Fruit fly (Drosophila melanogaster) whole organism, embryonic: ENCODE results near the gene CG42324.

ENCODE experiments used
- Antp ChIP-seq: fragments of 200-800 bp; sonication (Bioruptor generic); optimal IDR thresholded peaks from 3 replicates; lab custom pipeline; 2016; ENCODE audit warnings: missing biosample characterization, missing genetic modification characterization
- Bgb ChIP-seq: fragments of 200-800 bp; sonication (Bioruptor generic); IDR thresholded peaks from 2 replicates; pipeline ENCODE4 v1.3.6; 2022; ENCODE audit warnings: missing biosample characterization, missing genetic modification characterization; ENCODE audit not compliant: partially characterized antibody
- C15 ChIP-seq: fragments of 200-800 bp; sonication (Bioruptor generic); IDR thresholded peaks from 3 replicates; pipeline ENCODE4 v1.3.6; 2022; ENCODE audit warnings: missing biosample characterization, missing genetic modification characterization
- CG11398 ChIP-seq: fragments of 200-800 bp; sonication (Bioruptor generic); optimal IDR thresholded peaks from 2 replicates; lab custom pipeline; 2016; ENCODE audit warnings: missing biosample characterization, missing genetic modification characterization
- CG11696 ChIP-seq: fragments of 200-800 bp; sonication (Bioruptor generic); IDR thresholded peaks from 2 replicates; pipeline ENCODE4 v1.3.6; 2022; ENCODE audit warnings: missing biosample characterization, missing genetic modification characterization
- CG12299 ChIP-seq: fragments of 200-800 bp; sonication (Bioruptor generic); optimal IDR thresholded peaks from 2 replicates; lab custom pipeline; 2018; ENCODE audit warnings: missing biosample characterization, mild to moderate bottlenecking, missing genetic modification characterization
- CG1233 ChIP-seq: fragments of 200-800 bp; sonication (Bioruptor generic); optimal IDR thresholded peaks from 4 replicates; lab custom pipeline; 2018; ENCODE audit warnings: missing biosample characterization, mild to moderate bottlenecking, missing genetic modification characterization
- CG13123 ChIP-seq: fragments of 200-800 bp; sonication (Bioruptor generic); optimal IDR thresholded peaks from 2 replicates; lab custom pipeline; 2016; ENCODE audit warnings: missing biosample characterization, missing genetic modification characterization
- CG13624 ChIP-seq: fragments of 200-800 bp; sonication (Bioruptor generic); optimal IDR thresholded peaks from 2 replicates; lab custom pipeline; 2016; ENCODE audit warnings: missing biosample characterization, missing genetic modification characterization
- CG13894 ChIP-seq: fragments of 200-800 bp; sonication (Bioruptor generic); optimal IDR thresholded peaks from 3 replicates; lab custom pipeline; 2018; ENCODE audit warnings: missing biosample characterization, mild to moderate bottlenecking, missing genetic modification characterization, moderate library complexity
- CG14965 ChIP-seq: fragments of 200-800 bp; sonication (Bioruptor generic); optimal IDR thresholded peaks from 2 replicates; lab custom pipeline; 2016; ENCODE audit warnings: missing biosample characterization, missing genetic modification characterization, borderline replicate concordance
- CG15073 ChIP-seq: fragments of 200-800 bp; sonication (Bioruptor generic); optimal IDR thresholded peaks from 2 replicates; lab custom pipeline; 2016; ENCODE audit warnings: missing biosample characterization, missing genetic modification characterization
- CG15269 ChIP-seq: fragments of 200-800 bp; sonication (Bioruptor generic); optimal IDR thresholded peaks from 2 replicates; lab custom pipeline; 2018; ENCODE audit warnings: missing biosample characterization, mild to moderate bottlenecking, missing genetic modification characterization, moderate library complexity
- CG1603 ChIP-seq: fragments of 200-800 bp; sonication (Bioruptor generic); optimal IDR thresholded peaks from 2 replicates; lab custom pipeline; 2019; ENCODE audit warnings: missing biosample characterization, mild to moderate bottlenecking, missing genetic modification characterization, moderate library complexity
- CG16779 ChIP-seq: fragments of 200-800 bp; sonication (Bioruptor generic); IDR thresholded peaks from 2 replicates; pipeline ENCODE4 v1.3.6; 2022; ENCODE audit warnings: missing biosample characterization, missing genetic modification characterization
- CG2199 ChIP-seq: fragments of 200-800 bp; sonication (Bioruptor generic); IDR thresholded peaks from 3 replicates; pipeline ENCODE4 v1.3.6; 2022; ENCODE audit warnings: missing biosample characterization, missing genetic modification characterization
- CG2202 ChIP-seq: fragments of 200-800 bp; sonication (Bioruptor generic); optimal IDR thresholded peaks from 2 replicates; lab custom pipeline; 2018; ENCODE audit warnings: missing biosample characterization, mild to moderate bottlenecking, missing genetic modification characterization
- CG34422 ChIP-seq: fragments of 200-800 bp; sonication (Bioruptor generic); IDR thresholded peaks from 3 replicates; pipeline ENCODE4 v1.3.6; 2022; ENCODE audit warnings: missing biosample characterization, missing genetic modification characterization
- CG4282 ChIP-seq: fragments of 200-800 bp; sonication (Bioruptor generic); optimal IDR thresholded peaks from 2 replicates; lab custom pipeline; 2016; ENCODE audit warnings: missing biosample characterization, missing genetic modification characterization
- CG4617 ChIP-seq: fragments of 200-800 bp; sonication (Bioruptor generic); optimal IDR thresholded peaks from 3 replicates; lab custom pipeline; 2016; ENCODE audit warnings: missing biosample characterization, missing genetic modification characterization, borderline replicate concordance
- CG6765 ChIP-seq: fragments of 200-800 bp; sonication (Bioruptor generic); optimal IDR thresholded peaks from 3 replicates; lab custom pipeline; 2017; ENCODE audit warnings: missing biosample characterization, mild to moderate bottlenecking, missing genetic modification characterization
- CHES-1-like ChIP-seq: fragments of 200-800 bp; sonication (Bioruptor generic); optimal IDR thresholded peaks from 2 replicates; lab custom pipeline; 2016; ENCODE audit warnings: missing biosample characterization, missing genetic modification characterization
- D ChIP-seq, 2 experiments: fragments of 200-800 bp in 1 of 2; fragments of >200 bp in 1 of 2; sonication (Bioruptor generic) in 1 of 2; optimal IDR thresholded peaks; 2 replicates in 1 of 2; 3 replicates in 1 of 2; lab custom pipeline; 2017; ENCODE audit warnings: mild to moderate bottlenecking in 1 of 2, missing biosample characterization in 1 of 2, missing genetic modification characterization in 1 of 2, missing genetic modification reagents in 1 of 2
- Dip3 ChIP-seq: fragments of 200-800 bp; sonication (Bioruptor generic); optimal IDR thresholded peaks from 3 replicates; lab custom pipeline; 2016; ENCODE audit warnings: missing biosample characterization, missing genetic modification characterization
- H15 ChIP-seq: fragments of 200-800 bp; sonication (Bioruptor generic); IDR thresholded peaks from 3 replicates; pipeline ENCODE4 v1.3.6; 2022; ENCODE audit warnings: missing biosample characterization, missing genetic modification characterization
- HLH4C ChIP-seq: fragments of 200-800 bp; sonication (Bioruptor generic); IDR thresholded peaks from 3 replicates; pipeline ENCODE4 v1.3.6; 2022; ENCODE audit warnings: missing biosample characterization, missing genetic modification characterization; ENCODE audit not compliant: partially characterized antibody
- HLHmδ ChIP-seq: fragments of 200-800 bp; sonication (Bioruptor generic); optimal IDR thresholded peaks from 2 replicates; lab custom pipeline; 2018; ENCODE audit warnings: missing biosample characterization, mild to moderate bottlenecking, missing genetic modification characterization, moderate library complexity
- Hr78 ChIP-seq, 2 experiments: fragments of 200-800 bp in 1 of 2; fragments of >200 bp in 1 of 2; sonication (Bioruptor generic) in 1 of 2; optimal IDR thresholded peaks; 2 replicates each; lab custom pipeline; 2017 to 2019; ENCODE audit warnings: missing biosample characterization in 2 of 2, missing genetic modification characterization in 2 of 2, mild to moderate bottlenecking in 1 of 2, moderate library complexity in 1 of 2
- Max ChIP-seq: fragments of 200-800 bp; sonication (Bioruptor generic); optimal IDR thresholded peaks from 2 replicates; lab custom pipeline; 2016; ENCODE audit warnings: missing biosample characterization, mild to moderate bottlenecking, missing genetic modification characterization
- Med ChIP-seq: fragments of 200-800 bp; sonication (Bioruptor generic); peaks from one replicate; lab custom pipeline; 2016; ENCODE audit warnings: missing biosample characterization, missing genetic modification characterization, mild to moderate bottlenecking, inconsistent platforms, moderate library complexity
- Oaz ChIP-seq: fragments of 200-800 bp; sonication (Bioruptor generic); IDR thresholded peaks from 2 replicates; pipeline ENCODE4 v1.3.6; 2022; ENCODE audit warnings: missing biosample characterization, missing genetic modification characterization
- bab2 ChIP-seq: fragments of 200-800 bp; sonication (Bioruptor generic); optimal IDR thresholded peaks from 2 replicates; lab custom pipeline; 2016; ENCODE audit warnings: missing biosample characterization, missing genetic modification characterization
- dan ChIP-seq: fragments of 200-800 bp; sonication (Bioruptor generic); IDR thresholded peaks from 2 replicates; pipeline ENCODE4 v1.3.6; 2022; ENCODE audit warnings: missing biosample characterization, missing genetic modification characterization
- dati ChIP-seq: fragments of 200-800 bp; sonication (Bioruptor generic); IDR thresholded peaks from 2 replicates; pipeline ENCODE4 v1.3.6; 2022; ENCODE audit warnings: missing biosample characterization, missing genetic modification characterization
- dysf ChIP-seq: fragments of 200-800 bp; sonication (Bioruptor generic); IDR thresholded peaks from 3 replicates; pipeline ENCODE4 v1.3.6; 2022; ENCODE audit warnings: missing biosample characterization, missing genetic modification characterization
- eyg ChIP-seq: fragments of 200-800 bp; sonication (Bioruptor generic); optimal IDR thresholded peaks from 3 replicates; lab custom pipeline; 2016; ENCODE audit warnings: missing biosample characterization, missing genetic modification characterization
- gsb-n ChIP-seq: fragments of 200-800 bp; sonication (Bioruptor generic); optimal IDR thresholded peaks from 3 replicates; lab custom pipeline; 2018; ENCODE audit warnings: missing biosample characterization, mild to moderate bottlenecking, missing genetic modification characterization
- hkb ChIP-seq, 2 experiments: fragments of 200-800 bp in 1 of 2; fragments of >200 bp in 1 of 2; sonication (Bioruptor generic) in 1 of 2; IDR thresholded peaks in 1 of 2; optimal IDR thresholded peaks in 1 of 2; 2 replicates each; pipeline versions ENCODE4 v1.3.6 to Lab custom; 2017 to 2022; ENCODE audit warnings: missing biosample characterization in 1 of 2, missing genetic modification characterization in 1 of 2
- hth ChIP-seq: fragments of >200 bp; optimal IDR thresholded peaks from 2 replicates; lab custom pipeline; 2017; ENCODE audit warnings: inconsistent platforms
- nerfin-2 ChIP-seq: fragments of 200-800 bp; sonication (Bioruptor generic); IDR thresholded peaks from 2 replicates; pipeline ENCODE4 v1.3.6; 2022; ENCODE audit warnings: missing biosample characterization, missing genetic modification characterization; ENCODE audit not compliant: partially characterized antibody
- org-1 ChIP-seq: fragments of 200-800 bp; sonication (Bioruptor generic); optimal IDR thresholded peaks from 2 replicates; lab custom pipeline; 2017; ENCODE audit warnings: missing biosample characterization, missing genetic modification characterization
- p53 ChIP-seq: fragments of 200-800 bp; sonication (Bioruptor generic); optimal IDR thresholded peaks from 2 replicates; lab custom pipeline; 2016; ENCODE audit warnings: missing biosample characterization, missing genetic modification characterization
- pho ChIP-seq: fragments of 200-800 bp; sonication (Bioruptor generic); optimal IDR thresholded peaks from 2 replicates; lab custom pipeline; 2016; ENCODE audit warnings: missing biosample characterization, missing genetic modification characterization
- sens ChIP-seq: fragments of 200-800 bp; sonication (Bioruptor generic); peaks from one replicate; lab custom pipeline; 2016; ENCODE audit warnings: missing biosample characterization, missing genetic modification characterization
- shn ChIP-seq: fragments of 200-800 bp; sonication (Bioruptor generic); optimal IDR thresholded peaks from 3 replicates; lab custom pipeline; 2016; ENCODE audit warnings: missing biosample characterization, missing genetic modification characterization
- sisA ChIP-seq: fragments of 200-800 bp; sonication (Bioruptor generic); IDR thresholded peaks from 2 replicates; pipeline ENCODE4 v1.3.6; 2022; ENCODE audit warnings: missing biosample characterization, missing genetic modification characterization
- slp2 ChIP-seq: fragments of 200-800 bp; sonication (Bioruptor generic); optimal IDR thresholded peaks from 2 replicates; lab custom pipeline; 2016; ENCODE audit warnings: missing biosample characterization, missing genetic modification characterization
- wor ChIP-seq: fragments of 200-800 bp; sonication (Bioruptor generic); IDR thresholded peaks from 2 replicates; pipeline ENCODE4 v1.3.6; 2022; ENCODE audit warnings: missing biosample characterization, missing genetic modification characterization
- z ChIP-seq: fragments of 200-800 bp; sonication (Bioruptor generic); IDR thresholded peaks from 3 replicates; pipeline ENCODE4 v1.3.6; 2022; ENCODE audit warnings: missing biosample characterization, missing genetic modification characterization

The CG42324 gene

DNA sequence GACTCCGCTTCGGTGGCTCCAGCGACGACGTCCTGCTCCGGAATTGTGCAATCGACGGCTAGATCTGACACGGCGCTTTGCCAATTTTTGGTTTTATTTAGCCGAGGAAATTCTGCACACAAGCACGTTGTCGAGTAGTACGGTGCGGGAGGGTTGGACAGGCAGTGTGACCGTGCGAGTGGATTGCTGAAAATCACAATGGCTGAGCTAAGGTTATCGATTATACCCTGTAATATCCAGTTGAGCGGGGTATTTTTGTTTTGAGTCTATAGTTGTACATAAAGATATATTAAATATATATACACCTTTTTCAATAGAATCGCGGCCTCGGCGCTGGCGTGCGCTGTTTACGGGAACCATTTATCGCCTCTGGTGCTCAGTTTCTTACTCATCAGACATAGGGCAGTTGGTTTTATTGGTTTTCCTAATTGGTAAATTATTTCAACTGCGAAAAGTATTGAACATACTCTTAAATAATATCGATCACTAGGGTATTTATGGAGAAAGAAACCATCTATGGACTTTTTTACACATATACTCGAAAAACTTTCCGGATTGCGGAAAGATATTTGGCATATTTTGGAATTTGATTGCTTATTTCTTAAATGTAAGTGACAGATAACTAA lies 11.7 kb upstream of the CG42324 start, which contains the start of gene eIF5B (continued):
- no peak for TF ChIP-seq CG14965 (GFP tag; lab: Kevin White, UChicago)
- peak; percentile 90 for TF ChIP-seq sens (GFP tag; lab: Kevin White, UChicago)
- 0 out of 2 replicates have a peak, but pooled peaks have one; percentile 32 for TF ChIP-seq CG16779 (GFP tag; lab: Robert Waterston, UW)
- no peak for TF ChIP-seq CG2199 (GFP tag; lab: Robert Waterston, UW)
- TF ChIP-seq dati: peak; percentile 56; the same call in 1 of the 2 replicates
- TF ChIP-seq CHES-1-like (GFP tag; lab: Kevin White, UChicago): peak; percentile 22
- no peak for TF ChIP-seq z
- no peak for TF ChIP-seq hth (lab: Kevin White, UChicago)
- TF ChIP-seq pho (GFP tag; lab: Kevin White, UChicago): peak; percentile 8
- TF ChIP-seq Max: peak; percentile 49
- no peak; the same call in 1 of the 2 replicates for TF ChIP-seq Bgb
- no peak for TF ChIP-seq Hr78 (GFP tag; optimal IDR thresholded peaks at IDR 0.05; lab: Kevin White, UChicago)
- peak; percentile 58; the same call in 1 of the 2 replicates for TF ChIP-seq dan
- no peak for TF ChIP-seq CG12299 (tag; lab: Kevin White, UChicago)
- peak; percentile 43 for TF ChIP-seq slp2 (GFP tag; lab: Kevin White, UChicago)
- TF ChIP-seq Oaz (GFP tag; lab: Robert Waterston, UW): peak; percentile 79
- TF ChIP-seq hkb (optimal IDR thresholded peaks at IDR 0.05; lab: Kevin White, UChicago): no peak
- TF ChIP-seq hkb (GFP tag; IDR thresholded peaks at IDR 0.05; lab: Robert Waterston, UW): peak; percentile 83
- TF ChIP-seq HLH4C (GFP tag; lab: Robert Waterston, UW): no peak
- TF ChIP-seq shn (GFP tag; lab: Kevin White, UChicago): peak; percentile 46
- peak; percentile 55 for TF ChIP-seq CG1603 (tag; lab: Kevin White, UChicago)
- peak; percentile 78 for TF ChIP-seq H15
- peak; percentile 57 for TF ChIP-seq Dip3 (GFP tag; lab: Kevin White, UChicago)
- peak; percentile 33 for TF ChIP-seq CG13123 (GFP tag; lab: Kevin White, UChicago)
- no peak for TF ChIP-seq HLHmδ (GFP tag; lab: Kevin White, UChicago)
- peak; percentile 50 for TF ChIP-seq bab2 (GFP tag; lab: Kevin White, UChicago)
- no peak for TF ChIP-seq CG6765 (GFP tag; lab: Kevin White, UChicago)
- TF ChIP-seq dysf (GFP tag; lab: Robert Waterston, UW): peak; percentile 86
- TF ChIP-seq CG15073 (GFP tag; lab: Kevin White, UChicago): no peak
- peak; percentile 49 for TF ChIP-seq CG2202 (tag; lab: Kevin White, UChicago)
- peak; percentile 89 for TF ChIP-seq Med (GFP tag; lab: Kevin White, UChicago)
- TF ChIP-seq eyg: no peak
- peak; percentile 85 for TF ChIP-seq CG15269 (tag; lab: Kevin White, UChicago)
- peak; percentile 79 for TF ChIP-seq CG1233
- TF ChIP-seq CG11398: no peak
- TF ChIP-seq sisA (GFP tag; lab: Robert Waterston, UW): peak; percentile 85
- TF ChIP-seq nerfin-2 (GFP tag; lab: Robert Waterston, UW): no peak
- TF ChIP-seq CG34422 (GFP tag; lab: Robert Waterston, UW): peak; percentile 70
- peak; percentile 61; the same call in 1 of the 3 replicates for TF ChIP-seq C15 (GFP tag; lab: Robert Waterston, UW)
- TF ChIP-seq CG13894: peak; percentile 61
- peak; percentile 78 for TF ChIP-seq wor (GFP tag; lab: Robert Waterston, UW)
- TF ChIP-seq CG11696 (GFP tag; lab: Robert Waterston, UW): peak; percentile 51; the same call in 1 of the 2 replicates
- peak; percentile 59 for TF ChIP-seq Antp (GFP tag; lab: Kevin White, UChicago)
- no peak for TF ChIP-seq CG4282 (GFP tag; lab: Kevin White, UChicago)
- TF ChIP-seq p53 (GFP tag; lab: Kevin White, UChicago): no peak
- TF ChIP-seq CG13624: peak; percentile 40
- peak; percentile 52 for TF ChIP-seq CG4617 (GFP tag; lab: Kevin White, UChicago)
- peak; percentile 45 for TF ChIP-seq org-1
- TF ChIP-seq D (optimal IDR thresholded peaks at IDR 0.05; lab: Kevin White, UChicago): no peak
- TF ChIP-seq D (GFP tag; optimal IDR thresholded peaks at IDR 0.05; lab: Kevin White, UChicago): peak; percentile 34
- TF ChIP-seq gsb-n (tag; lab: Kevin White, UChicago): peak; percentile 61
